Worm (Caenorhabditis elegans) whole organism, L2 larva: ENCODE data around the gene ncs-1.

Experiments
- C34F6.9 ChIP-seq: fragments of 150-350 bp; optimal IDR thresholded peaks from 2 replicates; lab custom pipeline; 2014; ENCODE audit warnings: missing biosample characterization, missing genetic modification characterization
- F13H6.1 ChIP-seq: sonication (generic microtip); optimal IDR thresholded peaks from 2 replicates; lab custom pipeline; 2016; ENCODE audit warnings: missing genetic modification characterization, missing compliant biosample characterization
- R02D3.7 ChIP-seq: fragments of 150-350 bp; optimal IDR thresholded peaks from 2 replicates; lab custom pipeline; 2014; ENCODE audit warnings: missing biosample characterization, missing genetic modification characterization
- Y55F3AM.14 ChIP-seq: fragments of 200-800 bp; sonication (Bioruptor generic); optimal IDR thresholded peaks from 2 replicates; lab custom pipeline; 2018; ENCODE audit warnings: mild to moderate bottlenecking, missing genetic modification characterization, missing compliant biosample characterization
- ZK546.5 ChIP-seq: sonication (generic microtip); optimal IDR thresholded peaks from 2 replicates; lab custom pipeline; 2017; ENCODE audit warnings: missing biosample characterization, missing genetic modification characterization
- alr-1 ChIP-seq: fragments of 150-350 bp; optimal IDR thresholded peaks from 2 replicates; lab custom pipeline; 2014; ENCODE audit warnings: missing biosample characterization, missing genetic modification characterization
- aly-2 ChIP-seq: fragments of 150-350 bp; optimal IDR thresholded peaks from 2 replicates; lab custom pipeline; 2014; ENCODE audit warnings: missing biosample characterization, missing genetic modification characterization
- ama-1 ChIP-seq: fragments of 150-350 bp; optimal IDR thresholded peaks from 2 replicates; lab custom pipeline; 2018; ENCODE audit warnings: inconsistent platforms
- blmp-1 ChIP-seq: sonication (generic microtip); optimal IDR thresholded peaks from 2 replicates; lab custom pipeline; 2017; ENCODE audit warnings: missing genetic modification characterization, mild to moderate bottlenecking, missing compliant biosample characterization, antibody characterized with exemption, moderate library complexity; ENCODE audit not compliant: insufficient read depth
- ceh-16 ChIP-seq: fragments of 150-350 bp; optimal IDR thresholded peaks from 2 replicates; lab custom pipeline; 2014; ENCODE audit warnings: missing biosample characterization, missing genetic modification characterization
- ceh-82 ChIP-seq: fragments of 150-350 bp; optimal IDR thresholded peaks from 2 replicates; lab custom pipeline; 2014; ENCODE audit warnings: missing biosample characterization, missing genetic modification characterization
- crh-2 ChIP-seq: sonication (generic microtip); optimal IDR thresholded peaks from 2 replicates; lab custom pipeline; 2017; ENCODE audit warnings: missing biosample characterization, missing genetic modification characterization
- dmd-4 ChIP-seq: sonication (generic microtip); optimal IDR thresholded peaks from 2 replicates; lab custom pipeline; 2017; ENCODE audit warnings: missing biosample characterization, missing genetic modification characterization
- egl-27 ChIP-seq: sonication (generic microtip); optimal IDR thresholded peaks from 3 replicates; lab custom pipeline; 2017; ENCODE audit warnings: missing biosample characterization, missing genetic modification reagents, missing genetic modification characterization
- elt-1 ChIP-seq: fragments of 150-350 bp; optimal IDR thresholded peaks from 2 replicates; lab custom pipeline; 2014; ENCODE audit warnings: missing biosample characterization, missing genetic modification characterization
- elt-3 ChIP-seq: sonication (generic microtip); optimal IDR thresholded peaks from 2 replicates; lab custom pipeline; 2017; ENCODE audit warnings: missing biosample characterization, missing genetic modification characterization
- fos-1 ChIP-seq: fragments of 150-350 bp; optimal IDR thresholded peaks from 2 replicates; lab custom pipeline; 2014; ENCODE audit warnings: missing biosample characterization, missing genetic modification characterization
- gmeb-1 ChIP-seq: fragments of 150-350 bp; optimal IDR thresholded peaks from 2 replicates; lab custom pipeline; 2014; ENCODE audit warnings: missing biosample characterization, missing genetic modification characterization
- lin-11 ChIP-seq: fragments of 150-350 bp; sonication (generic microtip); optimal IDR thresholded peaks from 2 replicates; lab custom pipeline; 2014; ENCODE audit warnings: missing biosample characterization, missing genetic modification characterization, inconsistent platforms, mixed read lengths
- lin-13 ChIP-seq: fragments of 150-350 bp; optimal IDR thresholded peaks from 2 replicates; lab custom pipeline; 2014; ENCODE audit warnings: missing biosample characterization, missing genetic modification reagents, missing genetic modification characterization
- lin-39 ChIP-seq: fragments of 150-350 bp; optimal IDR thresholded peaks from 2 replicates; lab custom pipeline; 2014; ENCODE audit warnings: missing biosample characterization, missing genetic modification reagents, missing genetic modification characterization
- lsy-2 ChIP-seq, 2 experiments: fragments of 150-350 bp in 1 of 2; sonication (generic microtip) in 1 of 2; optimal IDR thresholded peaks; 2 replicates each; lab custom pipeline; 2014 to 2017; ENCODE audit warnings: missing biosample characterization in 2 of 2, missing genetic modification characterization in 2 of 2
- mab-5 ChIP-seq: fragments of 150-350 bp; optimal IDR thresholded peaks from 2 replicates; lab custom pipeline; 2014; ENCODE audit warnings: missing biosample characterization, missing genetic modification characterization
- mbf-1 ChIP-seq: sonication (generic microtip); optimal IDR thresholded peaks from 2 replicates; lab custom pipeline; 2017; ENCODE audit warnings: missing biosample characterization, missing genetic modification characterization
- mdl-1 ChIP-seq, 2 experiments: fragments of 150-350 bp in 1 of 2; sonication (generic microtip) in 1 of 2; optimal IDR thresholded peaks; 2 replicates each; lab custom pipeline; 2017; ENCODE audit warnings: missing biosample characterization in 2 of 2, missing genetic modification characterization in 2 of 2
- nhr-10 ChIP-seq: sonication (generic microtip); optimal IDR thresholded peaks from 2 replicates; lab custom pipeline; 2017; ENCODE audit warnings: missing biosample characterization, missing genetic modification characterization
- nhr-11 ChIP-seq: fragments of 150-350 bp; optimal IDR thresholded peaks from 2 replicates; lab custom pipeline; 2014; ENCODE audit warnings: missing biosample characterization, missing genetic modification characterization
- nhr-12 ChIP-seq: fragments of 150-350 bp; optimal IDR thresholded peaks from 2 replicates; lab custom pipeline; 2014; ENCODE audit warnings: missing biosample characterization, missing genetic modification characterization
- nhr-129 ChIP-seq: fragments of 150-350 bp; optimal IDR thresholded peaks from 2 replicates; lab custom pipeline; 2014; ENCODE audit warnings: missing biosample characterization, missing genetic modification characterization
- nhr-21 ChIP-seq: fragments of 150-350 bp; optimal IDR thresholded peaks from 2 replicates; lab custom pipeline; 2014; ENCODE audit warnings: missing biosample characterization, missing genetic modification characterization
- nhr-23 ChIP-seq: fragments of 150-350 bp; optimal IDR thresholded peaks from 2 replicates; lab custom pipeline; 2014; ENCODE audit warnings: missing biosample characterization, missing genetic modification reagents, missing genetic modification characterization
- nhr-237 ChIP-seq: fragments of 150-350 bp; optimal IDR thresholded peaks from 2 replicates; lab custom pipeline; 2014; ENCODE audit warnings: missing biosample characterization, missing genetic modification characterization
- nhr-25 ChIP-seq: fragments of 150-350 bp; sonication (generic microtip); optimal IDR thresholded peaks from 3 replicates; lab custom pipeline; 2014; ENCODE audit warnings: missing biosample characterization, missing genetic modification characterization
- nhr-6 ChIP-seq: fragments of 150-350 bp; optimal IDR thresholded peaks from 2 replicates; lab custom pipeline; 2014; ENCODE audit warnings: missing biosample characterization, missing genetic modification characterization
- nhr-77 ChIP-seq: fragments of 150-350 bp; optimal IDR thresholded peaks from 2 replicates; lab custom pipeline; 2014; ENCODE audit warnings: missing biosample characterization, missing genetic modification characterization
- peb-1 ChIP-seq: fragments of 150-350 bp; optimal IDR thresholded peaks from 2 replicates; lab custom pipeline; 2014; ENCODE audit warnings: missing biosample characterization, missing genetic modification characterization
- sem-4 ChIP-seq: fragments of 150-350 bp; optimal IDR thresholded peaks from 2 replicates; lab custom pipeline; 2014; ENCODE audit warnings: missing biosample characterization, missing genetic modification reagents, missing genetic modification characterization
- skn-1 ChIP-seq: sonication (generic microtip); optimal IDR thresholded peaks from 2 replicates; lab custom pipeline; 2017; ENCODE audit warnings: missing biosample characterization, missing genetic modification characterization
- sma-3 ChIP-seq: sonication (generic microtip); optimal IDR thresholded peaks from 2 replicates; lab custom pipeline; 2016; ENCODE audit warnings: missing genetic modification reagents, missing genetic modification characterization, missing compliant biosample characterization
- sma-9 ChIP-seq, 2 experiments: fragments of 150-350 bp in 1 of 2; sonication (generic microtip) in 1 of 2; optimal IDR thresholded peaks; 2 replicates each; lab custom pipeline; 2014 to 2016; ENCODE audit warnings: missing genetic modification characterization in 2 of 2, mild to moderate bottlenecking in 1 of 2, missing biosample characterization in 1 of 2, missing compliant biosample characterization in 1 of 2, missing genetic modification reagents in 1 of 2, moderate library complexity in 1 of 2
- snpc-4 ChIP-seq: fragments of 150-350 bp; optimal IDR thresholded peaks from 2 replicates; lab custom pipeline; 2014; ENCODE audit warnings: missing biosample characterization, missing genetic modification characterization
- unc-39 ChIP-seq: fragments of 150-350 bp; optimal IDR thresholded peaks from 2 replicates; lab custom pipeline; 2014; ENCODE audit warnings: missing biosample characterization, missing genetic modification characterization
- unc-55 ChIP-seq: fragments of 150-350 bp; sonication (generic microtip); optimal IDR thresholded peaks from 3 replicates; lab custom pipeline; 2014; ENCODE audit warnings: missing biosample characterization, missing genetic modification reagents, missing genetic modification characterization
- unc-62 ChIP-seq: fragments of 150-350 bp; optimal IDR thresholded peaks from 2 replicates; lab custom pipeline; 2014; ENCODE audit warnings: missing biosample characterization, missing genetic modification reagents, missing genetic modification characterization
- zag-1 ChIP-seq: fragments of 150-350 bp; optimal IDR thresholded peaks from 2 replicates; lab custom pipeline; 2014; ENCODE audit warnings: missing biosample characterization, missing genetic modification characterization
- ztf-1 ChIP-seq: fragments of 200-800 bp; sonication (Bioruptor generic); conservative IDR thresholded peaks from 2 replicates; pipeline ENCODE4 v1.3.6; 2022; ENCODE audit warnings: missing genetic modification characterization, missing compliant biosample characterization
- ztf-11 ChIP-seq: sonication (generic microtip); optimal IDR thresholded peaks from 2 replicates; lab custom pipeline; 2017; ENCODE audit warnings: missing biosample characterization, missing genetic modification characterization
- ztf-4 ChIP-seq: fragments of 150-350 bp; optimal IDR thresholded peaks from 2 replicates; lab custom pipeline; 2014; ENCODE audit warnings: missing biosample characterization, missing genetic modification characterization

ncs-1 gene

ce11 chrX:924495-925008 is 38.5 kb downstream of the ncs-1 start, which contains the start of the genes pifk-1 and tbc-11:
Gene pifk-1, minus strand, starts transcription at chrX:924511.
Gene tbc-11, plus strand, starts transcription at chrX:924958.
- TF ChIP-seq nhr-12 (tag; lab: Kevin White, UChicago): no peak
- peak; percentile 55 for TF ChIP-seq C34F6.9 (tag; lab: Kevin White, UChicago)
- TF ChIP-seq ZK546.5 (tag; lab: Kevin White, UChicago): no peak
- no peak for TF ChIP-seq unc-62 (GFP tag; lab: Kevin White, UChicago)
- TF ChIP-seq nhr-21 (tag; lab: Kevin White, UChicago): peak; percentile 21
- TF ChIP-seq crh-2 (tag; lab: Kevin White, UChicago): peak; percentile 70
- TF ChIP-seq R02D3.7: no peak
- peak; percentile 2 for TF ChIP-seq zag-1 (tag; lab: Kevin White, UChicago)
- no peak for TF ChIP-seq elt-3 (tag; lab: Kevin White, UChicago)
- TF ChIP-seq unc-39 (tag; lab: Kevin White, UChicago): no peak
- TF ChIP-seq fos-1 (tag; lab: Kevin White, UChicago): peak; percentile 78
- no peak for TF ChIP-seq ceh-16 (tag; lab: Kevin White, UChicago)
- no peak for TF ChIP-seq dmd-4 (tag; lab: Kevin White, UChicago)
- no peak for TF ChIP-seq sma-3 (GFP tag; lab: Kevin White, UChicago)
- TF ChIP-seq aly-2: no peak
- TF ChIP-seq nhr-6 (tag; lab: Kevin White, UChicago): no peak
- TF ChIP-seq nhr-237 (tag; lab: Kevin White, UChicago): no peak
- TF ChIP-seq skn-1 (tag; lab: Kevin White, UChicago): no peak
- TF ChIP-seq mbf-1 (tag; lab: Kevin White, UChicago): no peak
- no peak for TF ChIP-seq Y55F3AM.14
- TF ChIP-seq egl-27 (tag; lab: Kevin White, UChicago): peak; percentile 30
- TF ChIP-seq nhr-25 (tag; lab: Kevin White, UChicago): peak; percentile 11
- no peak for TF ChIP-seq mab-5 (tag; lab: Kevin White, UChicago)
- peak; percentile 15 for TF ChIP-seq sem-4 (tag; lab: Kevin White, UChicago)
- TF ChIP-seq alr-1 (tag; lab: Kevin White, UChicago): no peak
- TF ChIP-seq ztf-11: no peak
- no peak for TF ChIP-seq ama-1 (lab: Kevin White, UChicago)
- no peak for TF ChIP-seq ceh-82 (tag; lab: Kevin White, UChicago)
- TF ChIP-seq elt-1 (tag; lab: Kevin White, UChicago): no peak
- TF ChIP-seq nhr-77 (tag; lab: Kevin White, UChicago): no peak
- TF ChIP-seq sma-9 (GFP tag; optimal IDR thresholded peaks at IDR 0.05; lab: Kevin White, UChicago): peak; percentile 2
- TF ChIP-seq sma-9 (tag; optimal IDR thresholded peaks at IDR 0.05; lab: Kevin White, UChicago): no peak
- no peak for TF ChIP-seq ztf-1 (GFP tag; lab: Robert Waterston, UW)
- no peak for TF ChIP-seq snpc-4
- TF ChIP-seq mdl-1 (tag; optimal IDR thresholded peaks at IDR 0.05; lab: Kevin White, UChicago): no peak
- no peak for TF ChIP-seq gmeb-1 (tag; lab: Kevin White, UChicago)
- TF ChIP-seq lin-39: no peak
- TF ChIP-seq lin-13 (GFP tag; lab: Kevin White, UChicago): no peak
- peak; percentile 78 for TF ChIP-seq nhr-129 (tag; lab: Kevin White, UChicago)
- TF ChIP-seq ztf-4 (tag; lab: Kevin White, UChicago): no peak
- no peak for TF ChIP-seq lin-11 (tag; lab: Kevin White, UChicago)
- TF ChIP-seq nhr-23: no peak
- no peak for TF ChIP-seq blmp-1 (tag; lab: Kevin White, UChicago)
- TF ChIP-seq lsy-2 (tag; optimal IDR thresholded peaks at IDR 0.05; lab: Kevin White, UChicago): peak in 1 of 2 experiments; percentile 64
- TF ChIP-seq unc-55 (GFP tag; lab: Kevin White, UChicago): peak; percentile 78
- no peak for TF ChIP-seq nhr-10 (tag; lab: Kevin White, UChicago)
- peak; percentile 44 for TF ChIP-seq F13H6.1 (tag; lab: Kevin White, UChicago)
- TF ChIP-seq nhr-11 (tag; lab: Kevin White, UChicago): no peak
- TF ChIP-seq peb-1: no peak
